Worm (Caenorhabditis elegans): ENCODE data around the gene F53A10.2.

F53A10.2 gene

ce11 chrII:1232967-1233366, 35.8 kb downstream of the F53A10.2 start:
- TF ChIP-seq nhr-12 (tag; optimal IDR thresholded peaks at IDR 0.05) = no peak
- TF ChIP-seq unc-30 (tag; optimal IDR thresholded peaks at IDR 0.05) = peak; percentile 6
- TF ChIP-seq ztf-4 (tag; optimal IDR thresholded peaks at IDR 0.05) = peak; percentile 65

DNA sequence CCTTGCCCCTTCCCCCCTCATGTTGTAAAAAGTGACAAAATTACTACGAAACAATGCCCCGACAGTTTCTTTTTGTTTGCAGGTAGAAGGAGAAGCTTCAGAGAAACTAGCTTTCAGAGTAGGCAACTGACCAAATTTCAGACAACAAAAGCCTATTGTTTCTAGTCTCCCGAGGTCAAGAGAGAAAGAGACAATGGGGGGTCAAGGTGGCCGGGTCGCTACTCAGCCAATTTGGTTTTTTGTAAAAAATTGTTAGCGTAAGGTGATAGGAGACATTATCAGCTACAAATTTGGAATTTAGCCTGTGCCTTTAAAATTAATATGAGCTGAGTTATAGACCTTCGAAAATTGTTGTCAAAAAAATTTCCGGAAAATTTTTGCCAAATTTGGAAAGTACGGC, 37.8 kb downstream of the F53A10.2 start:
- TF ChIP-seq efl-1 (optimal IDR thresholded peaks at IDR 0.05) = no peak
- TF ChIP-seq efl-1 (GFP tag; optimal IDR thresholded peaks at IDR 0.05 in 1 of 2) = peak in 1 of 2 experiments; percentile 15
- TF ChIP-seq grh-1 (GFP tag; IDR thresholded peaks at IDR 0.05) = no peak

ce11 chrII:1236003-1236402, 38.8 kb downstream of the F53A10.2 start:
- TF ChIP-seq ceh-82 (tag; optimal IDR thresholded peaks at IDR 0.05) (no peak), ztf-4 (tag; optimal IDR thresholded peaks at IDR 0.05) (no peak), nhr-71 (tag; optimal IDR thresholded peaks at IDR 0.05) (no peak), efl-3 (GFP tag; optimal IDR thresholded peaks at IDR 0.05) (no peak), Y116A8C.19 (tag; optimal IDR thresholded peaks at IDR 0.05; ENCODE audit: borderline replicate concordance) (no peak)

- TF ChIP-seq F16B12.6 (tag; optimal IDR thresholded peaks at IDR 0.05) (no peak), nhr-47 (tag; optimal IDR thresholded peaks at IDR 0.05) (no peak), ets-5 (GFP tag; IDR thresholded peaks at IDR 0.05) (no peak), snu-23 (GFP tag; optimal IDR thresholded peaks at IDR 0.05) (no peak), tbx-2 (tag; optimal IDR thresholded peaks at IDR 0.05) (no peak), lin-15B (tag; optimal IDR thresholded peaks at IDR 0.05) (no peak), nhr-71 (tag; optimal IDR thresholded peaks at IDR 0.05) (no peak), jun-1 (tag; optimal IDR thresholded peaks at IDR 0.05) (no peak), C16A3.4 (tag; optimal IDR thresholded peaks at IDR 0.05) (no peak), ztf-4 (tag; optimal IDR thresholded peaks at IDR 0.05) (no peak), unc-62 (GFP tag; optimal IDR thresholded peaks at IDR 0.05) (no peak), alr-1 (tag; optimal IDR thresholded peaks at IDR 0.05; ENCODE audit: borderline replicate concordance) (no peak), nhr-20 (tag; optimal IDR thresholded peaks at IDR 0.05) (no peak), skn-1 (tag; optimal IDR thresholded peaks at IDR 0.05) (no peak), efl-3 (GFP tag; optimal IDR thresholded peaks at IDR 0.05) (no peak), lin-35 (GFP tag; optimal IDR thresholded peaks at IDR 0.05) (no peak), sup-37 (GFP tag; optimal IDR thresholded peaks at IDR 0.05) (no peak), xbp-1 (tag; optimal IDR thresholded peaks at IDR 0.05) (no peak), blmp-1 (tag; optimal IDR thresholded peaks at IDR 0.05) (peak; percentile 30), lir-3 (tag; optimal IDR thresholded peaks at IDR 0.05; ENCODE audit: poor library complexity) (no peak), mdl-1 (tag; optimal IDR thresholded peaks at IDR 0.05) (peak in 1 of 2 experiments; percentile 5), efl-1 (optimal IDR thresholded peaks at IDR 0.05) (peak in 1 of 2 experiments; percentile 28), efl-1 (GFP tag; optimal IDR thresholded peaks at IDR 0.05 in 1 of 2) (peak in 1 of 2 experiments; percentile 29), mab-9 (GFP tag; IDR thresholded peaks at IDR 0.05) (no peak), hlh-4 (tag; optimal IDR thresholded peaks at IDR 0.05) (no peak), rnt-1 (tag; optimal IDR thresholded peaks at IDR 0.05) (peak; percentile 21), pax-3 (tag; optimal IDR thresholded peaks at IDR 0.05) (no peak), ceh-88 (GFP tag; IDR thresholded peaks at IDR 0.05) (no peak), lin-13 (GFP tag; optimal IDR thresholded peaks at IDR 0.05) (no peak), lin-14 (GFP tag; optimal IDR thresholded peaks at IDR 0.05) (peak; percentile 14), Y116A8C.19 (tag; optimal IDR thresholded peaks at IDR 0.05; ENCODE audit: borderline replicate concordance) (no peak), swsn-7 (tag; optimal IDR thresholded peaks at IDR 0.05) (no peak), ama-1 (optimal IDR thresholded peaks at IDR 0.05) (no peak), tlp-1 (tag; optimal IDR thresholded peaks at IDR 0.05) (no peak), unc-30 (tag; optimal IDR thresholded peaks at IDR 0.05) (no peak), ceh-90 (tag; optimal IDR thresholded peaks at IDR 0.05) (no peak), nhr-76 (tag; optimal IDR thresholded peaks at IDR 0.05) (no peak)
Observed at ce11 chrII:1236479-1236878, 39.3 kb downstream of the F53A10.2 start.

All from whole organism, L1 larva.